Worm (Caenorhabditis elegans): ENCODE data around the gene T24C2.3.

T24C2.3 gene

ce11 chrX:14561416-14561973 is 18.2 kb downstream of the T24C2.3 start (continued):
- TF ChIP-seq egl-44 (GFP tag; IDR thresholded peaks at IDR 0.05) (no peak), K11D2.4 (GFP tag; IDR thresholded peaks at IDR 0.05) (0 out of 2 replicates have a peak, but pooled peaks have one; percentile 61), ceh-79 (tag; optimal IDR thresholded peaks at IDR 0.05) (no peak), let-607 (tag; optimal IDR thresholded peaks at IDR 0.05) (no peak), pbrm-1 (GFP tag; IDR thresholded peaks at IDR 0.05) (peak; percentile 23; the same call in 1 of the 2 replicates), rcor-1 (GFP tag; IDR thresholded peaks at IDR 0.05) (peak; percentile 32; the same call in 1 of the 2 replicates), lin-35 (GFP tag; optimal IDR thresholded peaks at IDR 0.05) (no peak), F22D6.2 (tag; optimal IDR thresholded peaks at IDR 0.05) (no peak), atf-7 (tag; optimal IDR thresholded peaks at IDR 0.05) (peak; percentile 27), lin-26 (GFP tag; IDR thresholded peaks at IDR 0.05) (peak; percentile 14; the same call in 1 of the 2 replicates), C06A6.2 (GFP tag; conservative IDR thresholded peaks at IDR 0.05) (peak; percentile 43; the same call in 1 of the 2 replicates), Y53G8AR.9 (GFP tag; conservative IDR thresholded peaks at IDR 0.05) (peak; percentile 63), cebp-1 (GFP tag; IDR thresholded peaks at IDR 0.05) (no peak), cebp-1 (tag; optimal IDR thresholded peaks at IDR 0.05) (peak; percentile 65), lin-40 (tag; optimal IDR thresholded peaks at IDR 0.05) (peak; percentile 49), ekl-4 (GFP tag; IDR thresholded peaks at IDR 0.05) (peak; percentile 14; the same call in 1 of the 2 replicates), mxl-1 (tag; optimal IDR thresholded peaks at IDR 0.05) (no peak), K12H6.12 (tag; optimal IDR thresholded peaks at IDR 0.05) (peak; percentile 68)

- TF ChIP-seq madf-3 (GFP tag; IDR thresholded peaks at IDR 0.05), result no peak
- no peak for TF ChIP-seq dox-1 (GFP tag; IDR thresholded peaks at IDR 0.05)
- TF ChIP-seq let-607 (tag; optimal IDR thresholded peaks at IDR 0.05), result no peak
- 0 out of 2 replicates have a peak, but pooled peaks have one; percentile 9 for TF ChIP-seq cebp-1 (GFP tag; IDR thresholded peaks at IDR 0.05)
- TF ChIP-seq cebp-1 (tag; optimal IDR thresholded peaks at IDR 0.05), result no peak
- TF ChIP-seq lin-35 (GFP tag; optimal IDR thresholded peaks at IDR 0.05), result peak in 1 of 3 experiments; percentile 63
- peak; percentile 90 for TF ChIP-seq atf-7 (tag; optimal IDR thresholded peaks at IDR 0.05)
- TF ChIP-seq somi-1 (GFP tag; optimal IDR thresholded peaks at IDR 0.05), result peak; percentile 25
- peak; percentile 33 for TF ChIP-seq nhr-80 (tag; optimal IDR thresholded peaks at IDR 0.05)
- TF ChIP-seq akir-1 (GFP tag; optimal IDR thresholded peaks at IDR 0.05), result no peak
- TF ChIP-seq attf-3 (GFP tag; conservative IDR thresholded peaks at IDR 0.05), result no peak
- TF ChIP-seq F33H1.4 (GFP tag; IDR thresholded peaks at IDR 0.05), result no peak
- no peak for TF ChIP-seq rcor-1 (GFP tag; IDR thresholded peaks at IDR 0.05)
- peak; percentile 8; the same call in 1 of the 2 replicates for TF ChIP-seq mcd-1 (GFP tag; IDR thresholded peaks at IDR 0.05)
- TF ChIP-seq F52B5.7 (tag; optimal IDR thresholded peaks at IDR 0.05), result no peak
- TF ChIP-seq egl-18 (GFP tag; IDR thresholded peaks at IDR 0.05), result 0 out of 2 replicates have a peak, but pooled peaks have one; percentile 10
- TF ChIP-seq madf-10 (tag; optimal IDR thresholded peaks at IDR 0.05), result peak; percentile 1
- peak; percentile 58 for TF ChIP-seq lin-40 (tag; optimal IDR thresholded peaks at IDR 0.05)
- TF ChIP-seq F22D6.2 (tag; optimal IDR thresholded peaks at IDR 0.05), result no peak
- TF ChIP-seq attf-6 (GFP tag; IDR thresholded peaks at IDR 0.05), result no peak
- no peak for TF ChIP-seq hlh-26 (GFP tag; conservative IDR thresholded peaks at IDR 0.05)
- TF ChIP-seq chd-7 (tag; optimal IDR thresholded peaks at IDR 0.05), result peak; percentile 58
- no peak for TF ChIP-seq T26A5.8 (tag; optimal IDR thresholded peaks at IDR 0.05)
- TF ChIP-seq F57A8.1 (GFP tag; optimal IDR thresholded peaks at IDR 0.05), result no peak
- no peak for TF ChIP-seq tbp1 (GFP tag; optimal IDR thresholded peaks at IDR 0.05)
- TF ChIP-seq egl-44 (GFP tag; IDR thresholded peaks at IDR 0.05), result no peak
- peak; percentile 30; the same call in 1 of the 2 replicates for TF ChIP-seq pbrm-1 (GFP tag; IDR thresholded peaks at IDR 0.05)
- no peak for TF ChIP-seq unc-130 (GFP tag; optimal IDR thresholded peaks at IDR 0.05)
- TF ChIP-seq ceh-27 (GFP tag; optimal IDR thresholded peaks at IDR 0.05), result peak; percentile 10
- no peak for TF ChIP-seq lir-1 (GFP tag; conservative IDR thresholded peaks at IDR 0.05)
- peak; percentile 21 for TF ChIP-seq K12H6.12 (tag; optimal IDR thresholded peaks at IDR 0.05)
- no peak for TF ChIP-seq madf-6 (GFP tag; IDR thresholded peaks at IDR 0.05)
- no peak for TF ChIP-seq him-1 (tag; optimal IDR thresholded peaks at IDR 0.05)
- 0 out of 2 replicates have a peak, but pooled peaks have one; percentile 36 for TF ChIP-seq K11D2.4 (GFP tag; IDR thresholded peaks at IDR 0.05)
- peak; percentile 48; the same call in 1 of the 2 replicates for TF ChIP-seq ekl-4 (GFP tag; IDR thresholded peaks at IDR 0.05)
- no peak for TF ChIP-seq Y95B8A.8 (GFP tag; IDR thresholded peaks at IDR 0.05)
- TF ChIP-seq lag-1 (GFP tag; IDR thresholded peaks at IDR 0.05), result no peak
These were observed 19.2 kb downstream of the T24C2.3 start for ce11 chrX:14562286-14563086.

Data from whole organism, young adult.